Worm (Caenorhabditis elegans): ENCODE results near the gene oct-2.

- TF ChIP-seq ekl-4 (GFP tag; IDR thresholded peaks at IDR 0.05): no peak
- no peak for TF ChIP-seq F57A8.1 (GFP tag; optimal IDR thresholded peaks at IDR 0.05)
- no peak for TF ChIP-seq gei-17 (GFP tag; optimal IDR thresholded peaks at IDR 0.05)
- TF ChIP-seq nfya-1 (tag; optimal IDR thresholded peaks at IDR 0.05; ENCODE audit: borderline replicate concordance, insufficient read depth): no peak
- no peak for TF ChIP-seq B0019.2 (GFP tag; conservative IDR thresholded peaks at IDR 0.05)
- TF ChIP-seq ztf-18 (tag; optimal IDR thresholded peaks at IDR 0.05): no peak
- TF ChIP-seq pha-4 (tag; optimal IDR thresholded peaks at IDR 0.05): no peak
- no peak for TF ChIP-seq athp-1 (tag; optimal IDR thresholded peaks at IDR 0.05)
- no peak for TF ChIP-seq Y79H2A.3 (GFP tag; conservative IDR thresholded peaks at IDR 0.05)
- TF ChIP-seq akir-1 (GFP tag; optimal IDR thresholded peaks at IDR 0.05): no peak
- TF ChIP-seq sdz-38 (tag; optimal IDR thresholded peaks at IDR 0.05): no peak
- TF ChIP-seq efl-1 (GFP tag; optimal IDR thresholded peaks at IDR 0.05): no peak
- no peak for TF ChIP-seq unc-62 (GFP tag; optimal IDR thresholded peaks at IDR 0.05)
- no peak for TF ChIP-seq nfya-2 (GFP tag; IDR thresholded peaks at IDR 0.05)
Observed at ce11 chrX:11323225-11323624, 23.0 kb upstream of the oct-2 start.
